Fruit fly (Drosophila melanogaster) whole organism, embryonic: ENCODE results near the gene veli.
A peak's percentile ranks its signal among the peaks of the same experiment; 100 is the strongest.

Source experiments
- Aef1 ChIP-seq: fragments of 200-800 bp; sonication (Bioruptor generic); IDR thresholded peaks from 3 replicates; pipeline ENCODE4 v1.3.6; 2022; ENCODE audit warnings: missing biosample characterization, missing genetic modification characterization
- Atf6 ChIP-seq: fragments of 200-800 bp; sonication (Bioruptor generic); IDR thresholded peaks from 2 replicates; pipeline ENCODE4 v1.3.6; 2022; ENCODE audit warnings: missing biosample characterization, missing genetic modification characterization
- BtbVII ChIP-seq: fragments of 200-800 bp; sonication (Bioruptor generic); optimal IDR thresholded peaks from 3 replicates; lab custom pipeline; 2017; ENCODE audit warnings: missing biosample characterization, mild to moderate bottlenecking, missing genetic modification characterization
- CG10462 ChIP-seq: fragments of 200-800 bp; sonication (Bioruptor generic); optimal IDR thresholded peaks from 2 replicates; lab custom pipeline; 2016; ENCODE audit warnings: missing biosample characterization, missing genetic modification characterization
- CG13296 ChIP-seq: fragments of 200-800 bp; sonication (Bioruptor generic); optimal IDR thresholded peaks from 3 replicates; lab custom pipeline; 2018; ENCODE audit warnings: missing biosample characterization, mild to moderate bottlenecking, missing genetic modification characterization
- CG1603 ChIP-seq: fragments of 200-800 bp; sonication (Bioruptor generic); optimal IDR thresholded peaks from 2 replicates; lab custom pipeline; 2019; ENCODE audit warnings: missing biosample characterization, mild to moderate bottlenecking, missing genetic modification characterization, moderate library complexity
- CG17612 ChIP-seq: fragments of 200-800 bp; sonication (Bioruptor generic); IDR thresholded peaks from 2 replicates; pipeline ENCODE4 v1.3.6; 2022; ENCODE audit warnings: missing biosample characterization, missing genetic modification characterization
- CG17912 ChIP-seq: fragments of 200-800 bp; sonication (Bioruptor generic); optimal IDR thresholded peaks from 2 replicates; lab custom pipeline; 2018; ENCODE audit warnings: missing biosample characterization, mild to moderate bottlenecking, missing genetic modification characterization
- CG2116 ChIP-seq: fragments of 200-800 bp; sonication (Bioruptor generic); optimal IDR thresholded peaks from 3 replicates; lab custom pipeline; 2018; ENCODE audit warnings: missing biosample characterization, mild to moderate bottlenecking, missing genetic modification characterization
- CG33557 ChIP-seq: fragments of 200-800 bp; sonication (Bioruptor generic); optimal IDR thresholded peaks from 2 replicates; lab custom pipeline; 2019; ENCODE audit warnings: missing biosample characterization, mild to moderate bottlenecking, missing genetic modification characterization, moderate library complexity
- CG4820 ChIP-seq: fragments of 200-800 bp; sonication (Bioruptor generic); optimal IDR thresholded peaks from 3 replicates; lab custom pipeline; 2016; ENCODE audit warnings: missing biosample characterization, missing genetic modification characterization
- CG7745 ChIP-seq: fragments of 200-800 bp; sonication (Bioruptor generic); optimal IDR thresholded peaks from 2 replicates; lab custom pipeline; 2018; ENCODE audit warnings: missing biosample characterization, mild to moderate bottlenecking, missing genetic modification characterization, moderate library complexity
- CG8388 ChIP-seq: fragments of 200-800 bp; sonication (Bioruptor generic); optimal IDR thresholded peaks from 2 replicates; lab custom pipeline; 2019; ENCODE audit warnings: missing biosample characterization, mild to moderate bottlenecking, missing genetic modification characterization, moderate library complexity
- CG8944 ChIP-seq: fragments of 200-800 bp; sonication (Bioruptor generic); optimal IDR thresholded peaks from 3 replicates; lab custom pipeline; 2016; ENCODE audit warnings: missing biosample characterization, missing genetic modification characterization
- CG9215 ChIP-seq: fragments of 200-800 bp; sonication (Bioruptor generic); IDR thresholded peaks from 2 replicates; pipeline ENCODE4 v1.3.6; 2022; ENCODE audit warnings: missing biosample characterization, missing genetic modification characterization
- CHES-1-like ChIP-seq: fragments of 200-800 bp; sonication (Bioruptor generic); optimal IDR thresholded peaks from 2 replicates; lab custom pipeline; 2016; ENCODE audit warnings: missing biosample characterization, missing genetic modification characterization
- Dbx ChIP-seq: fragments of 200-800 bp; sonication (Bioruptor generic); IDR thresholded peaks from 3 replicates; pipeline ENCODE4 v1.3.6; 2022; ENCODE audit warnings: missing biosample characterization, missing genetic modification characterization
- Deaf1 ChIP-seq: fragments of 200-800 bp; optimal IDR thresholded peaks from 3 replicates; lab custom pipeline; 2019; ENCODE audit warnings: missing biosample characterization, mild to moderate bottlenecking, missing genetic modification characterization, moderate library complexity
- Dip3 ChIP-seq: fragments of 200-800 bp; sonication (Bioruptor generic); optimal IDR thresholded peaks from 3 replicates; lab custom pipeline; 2016; ENCODE audit warnings: missing biosample characterization, missing genetic modification characterization
- Doc3 ChIP-seq: fragments of 200-800 bp; sonication (Bioruptor generic); IDR thresholded peaks from 3 replicates; pipeline ENCODE4 v1.3.6; 2022; ENCODE audit warnings: missing biosample characterization, missing genetic modification characterization; ENCODE audit not compliant: partially characterized antibody
- Elba2 ChIP-seq: fragments of 200-800 bp; sonication (Bioruptor generic); optimal IDR thresholded peaks from 3 replicates; lab custom pipeline; 2016; ENCODE audit warnings: missing biosample characterization, missing genetic modification characterization
- Fer1 ChIP-seq: fragments of 200-800 bp; sonication (Bioruptor generic); optimal IDR thresholded peaks from 2 replicates; lab custom pipeline; 2017; ENCODE audit warnings: missing biosample characterization, mild to moderate bottlenecking, missing genetic modification characterization
- H2.0 ChIP-seq: fragments of 200-800 bp; sonication (Bioruptor generic); IDR thresholded peaks from 2 replicates; pipeline ENCODE4 v1.3.6; 2022; ENCODE audit warnings: missing biosample characterization, missing genetic modification characterization
- HLHmδ ChIP-seq: fragments of 200-800 bp; sonication (Bioruptor generic); optimal IDR thresholded peaks from 2 replicates; lab custom pipeline; 2018; ENCODE audit warnings: missing biosample characterization, mild to moderate bottlenecking, missing genetic modification characterization, moderate library complexity
- Hsf ChIP-seq: fragments of 200-800 bp; sonication (Bioruptor generic); optimal IDR thresholded peaks from 3 replicates; lab custom pipeline; 2016; ENCODE audit warnings: missing biosample characterization, missing genetic modification characterization
- Meics ChIP-seq: fragments of 200-800 bp; sonication (Bioruptor generic); optimal IDR thresholded peaks from 2 replicates; lab custom pipeline; 2017; ENCODE audit warnings: missing biosample characterization, mild to moderate bottlenecking, missing genetic modification characterization
- NC2β ChIP-seq: fragments of 200-800 bp; sonication (Bioruptor generic); optimal IDR thresholded peaks from 2 replicates; lab custom pipeline; 2016; ENCODE audit warnings: missing biosample characterization, missing genetic modification characterization
- NFAT ChIP-seq: fragments of 200-800 bp; sonication (Bioruptor generic); IDR thresholded peaks from 2 replicates; pipeline ENCODE4 v1.3.6; 2022; ENCODE audit warnings: missing biosample characterization, missing genetic modification characterization
- Spps ChIP-seq: fragments of 200-800 bp; sonication (Bioruptor generic); optimal IDR thresholded peaks from 2 replicates; lab custom pipeline; 2018; ENCODE audit warnings: missing biosample characterization, mild to moderate bottlenecking, missing genetic modification characterization
- Sry-β ChIP-seq: fragments of 200-800 bp; sonication (Bioruptor generic); optimal IDR thresholded peaks from 2 replicates; lab custom pipeline; 2018; ENCODE audit warnings: missing biosample characterization, mild to moderate bottlenecking, missing genetic modification characterization, moderate library complexity
- Stat92E ChIP-seq, 3 experiments: fragments of >200 bp in 2 of 3; fragments of 200-800 bp in 1 of 3; sonication (Bioruptor generic) in 1 of 3; optimal IDR thresholded peaks; 2 replicates each; lab custom pipeline; 2017 to 2019; ENCODE audit warnings: missing biosample characterization in 3 of 3, missing genetic modification characterization in 3 of 3, mild to moderate bottlenecking in 1 of 3, moderate library complexity in 1 of 3
- abd-A ChIP-seq: fragments of 200-800 bp; sonication (Bioruptor generic); optimal IDR thresholded peaks from 3 replicates; lab custom pipeline; 2019; ENCODE audit warnings: missing biosample characterization, mild to moderate bottlenecking, missing genetic modification characterization, moderate library complexity
- ash1 ChIP-seq: fragments of 200-800 bp; sonication (Bioruptor generic); optimal IDR thresholded peaks from 2 replicates; lab custom pipeline; 2018; ENCODE audit warnings: missing biosample characterization, mild to moderate bottlenecking, missing genetic modification characterization
- croc ChIP-seq: fragments of 200-800 bp; sonication (Bioruptor generic); conservative IDR thresholded peaks from 3 replicates; pipeline ENCODE4 v1.3.6; 2022; ENCODE audit warnings: missing biosample characterization, missing genetic modification characterization
- eve ChIP-seq, 2 experiments: fragments of >200 bp; optimal IDR thresholded peaks; 2 replicates each; lab custom pipeline; 2017; ENCODE audit warnings: missing biosample characterization in 2 of 2, missing genetic modification characterization in 2 of 2
- gfzf ChIP-seq: fragments of 200-800 bp; sonication (Bioruptor generic); optimal IDR thresholded peaks from 2 replicates; lab custom pipeline; 2016; ENCODE audit warnings: missing biosample characterization, mild to moderate bottlenecking, missing genetic modification characterization, moderate library complexity
- kni ChIP-seq: fragments of 200-800 bp; sonication (Bioruptor generic); optimal IDR thresholded peaks from 3 replicates; lab custom pipeline; 2017; ENCODE audit warnings: mild to moderate bottlenecking, missing biosample characterization, missing genetic modification reagents, missing genetic modification characterization
- lbe ChIP-seq: fragments of 200-800 bp; sonication (Bioruptor generic); optimal IDR thresholded peaks from 2 replicates; lab custom pipeline; 2016; ENCODE audit warnings: missing biosample characterization, mild to moderate bottlenecking, missing genetic modification characterization
- maf-S ChIP-seq: fragments of 200-800 bp; sonication (Bioruptor generic); optimal IDR thresholded peaks from 2 replicates; lab custom pipeline; 2016; ENCODE audit warnings: missing biosample characterization, missing genetic modification characterization
- nerfin-2 ChIP-seq: fragments of 200-800 bp; sonication (Bioruptor generic); IDR thresholded peaks from 2 replicates; pipeline ENCODE4 v1.3.6; 2022; ENCODE audit warnings: missing biosample characterization, missing genetic modification characterization; ENCODE audit not compliant: partially characterized antibody
- odd ChIP-seq: fragments of 200-800 bp; sonication (Bioruptor generic); optimal IDR thresholded peaks from 2 replicates; lab custom pipeline; 2017; ENCODE audit warnings: missing biosample characterization, mild to moderate bottlenecking, missing genetic modification characterization
- onecut ChIP-seq: fragments of 200-800 bp; sonication (Bioruptor generic); IDR thresholded peaks from 2 replicates; pipeline ENCODE4 v1.3.6; 2022; ENCODE audit warnings: missing biosample characterization, missing genetic modification characterization
- pros ChIP-seq: fragments of 200-800 bp; sonication (Bioruptor generic); optimal IDR thresholded peaks from 3 replicates; lab custom pipeline; 2019; ENCODE audit warnings: missing biosample characterization, mild to moderate bottlenecking, missing genetic modification characterization, moderate library complexity
- pzg ChIP-seq: fragments of 200-800 bp; sonication (Bioruptor generic); optimal IDR thresholded peaks from 3 replicates; lab custom pipeline; 2018; ENCODE audit warnings: missing biosample characterization, mild to moderate bottlenecking, missing genetic modification characterization, moderate library complexity
- schlank ChIP-seq: fragments of 200-800 bp; sonication (Bioruptor generic); optimal IDR thresholded peaks from 2 replicates; lab custom pipeline; 2018; ENCODE audit warnings: missing biosample characterization, mild to moderate bottlenecking, missing genetic modification characterization
- shn ChIP-seq: fragments of 200-800 bp; sonication (Bioruptor generic); optimal IDR thresholded peaks from 3 replicates; lab custom pipeline; 2016; ENCODE audit warnings: missing biosample characterization, missing genetic modification characterization
- tll ChIP-seq, 2 experiments: fragments of 200-800 bp in 1 of 2; fragments of >200 bp in 1 of 2; sonication (Bioruptor generic) in 1 of 2; optimal IDR thresholded peaks; 2 replicates each; lab custom pipeline; 2017 to 2019; ENCODE audit warnings: missing biosample characterization in 2 of 2, missing genetic modification characterization in 2 of 2, mild to moderate bottlenecking in 1 of 2, moderate library complexity in 1 of 2
- tna ChIP-seq: fragments of 200-800 bp; sonication (Bioruptor generic); IDR thresholded peaks from 2 replicates; pipeline ENCODE4 v1.3.6; 2022; ENCODE audit warnings: missing biosample characterization, missing genetic modification characterization; ENCODE audit not compliant: partially characterized antibody
- yki ChIP-seq: fragments of >200 bp; optimal IDR thresholded peaks from 3 replicates; lab custom pipeline; 2018

The veli gene

DNA sequence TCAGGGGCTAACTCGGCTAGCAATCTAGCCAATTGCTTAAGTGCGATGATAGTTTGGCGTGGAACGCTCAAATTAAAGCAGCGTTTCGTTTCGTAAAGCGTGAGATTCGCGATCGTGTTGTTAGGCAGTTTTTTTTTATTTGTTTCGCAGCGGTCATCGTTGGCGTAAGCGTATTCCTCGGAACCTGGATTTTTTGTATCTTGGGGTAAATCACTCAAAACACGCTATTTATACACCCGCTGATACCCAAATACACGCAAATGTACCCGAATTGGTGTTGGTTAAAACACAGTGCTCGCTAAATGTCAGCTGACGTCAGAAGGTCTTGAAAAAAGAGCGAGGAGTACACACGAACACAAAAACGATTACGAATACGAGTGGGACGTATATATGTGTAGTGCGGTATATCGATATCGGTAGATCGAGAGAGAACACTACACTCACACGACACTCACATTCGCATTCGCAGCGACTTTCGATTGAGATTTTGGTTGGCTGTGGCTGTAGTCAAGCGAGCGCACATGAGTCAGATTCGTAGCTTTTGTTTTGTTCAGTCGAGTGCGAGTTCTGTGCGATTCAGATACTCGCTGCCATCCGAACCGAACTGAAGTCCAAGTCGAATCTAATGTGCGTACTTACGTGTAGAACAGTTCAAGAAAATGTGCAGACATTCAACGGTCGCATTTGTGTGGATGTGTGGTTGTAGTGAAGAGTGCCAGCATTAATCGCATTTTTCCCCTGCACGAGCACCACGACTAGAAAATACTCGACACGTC is 15.5 kb downstream of the veli start:
- TF ChIP-seq CG9215 (GFP tag; lab: Robert Waterston, UW) (no peak), maf-S (GFP tag; lab: Kevin White, UChicago) (no peak), nerfin-2 (GFP tag; lab: Robert Waterston, UW) (no peak), Aef1 (GFP tag; lab: Robert Waterston, UW) (no peak), Dip3 (peak; percentile 5), eve (GFP tag; optimal IDR thresholded peaks at IDR 0.05; lab: Kevin White, UChicago) (peak in 1 of 2 experiments; percentile 28), Meics (GFP tag; lab: Kevin White, UChicago) (peak; percentile 42), odd (peak; percentile 48), croc (GFP tag; lab: Robert Waterston, UW) (no peak), CG17912 (no peak), onecut (GFP tag; lab: Robert Waterston, UW) (peak; percentile 46; the same call in 1 of the 2 replicates), Dbx (GFP tag; lab: Robert Waterston, UW) (no peak), H2.0 (GFP tag; lab: Robert Waterston, UW) (no peak), Doc3 (GFP tag; lab: Robert Waterston, UW) (no peak), CG33557 (peak; percentile 30), CG8388 (peak; percentile 100), NC2β (no peak), Spps (tag; lab: Kevin White, UChicago) (no peak), BtbVII (peak; percentile 61), HLHmδ (peak; percentile 73), Deaf1 (tag; lab: Kevin White, UChicago) (peak; percentile 94), CG17612 (GFP tag; lab: Robert Waterston, UW) (no peak), Hsf (GFP tag; lab: Kevin White, UChicago) (no peak), lbe (peak; percentile 88), CG13296 (GFP tag; lab: Kevin White, UChicago) (peak; percentile 49), CHES-1-like (GFP tag; lab: Kevin White, UChicago) (peak; percentile 10), CG10462 (GFP tag; lab: Kevin White, UChicago) (no peak), schlank (tag; lab: Kevin White, UChicago) (peak; percentile 3), CG8944 (no peak), pzg (GFP tag; lab: Kevin White, UChicago) (peak; percentile 32), gfzf (GFP tag; lab: Kevin White, UChicago) (peak; percentile 49), Sry-β (GFP tag; lab: Kevin White, UChicago) (peak; percentile 40), yki (lab: Kevin White, UChicago) (no peak), shn (no peak), kni (GFP tag; lab: Kevin White, UChicago) (peak; percentile 70), pros (GFP tag; lab: Kevin White, UChicago) (peak; percentile 50), tll (GFP tag; optimal IDR thresholded peaks at IDR 0.05; lab: Kevin White, UChicago) (peak in 1 of 2 experiments; percentile 47), CG1603 (tag; lab: Kevin White, UChicago) (peak; percentile 8), CG4820 (GFP tag; lab: Kevin White, UChicago) (no peak), Fer1 (peak; percentile 70), abd-A (tag; lab: Kevin White, UChicago) (peak; percentile 80), Elba2 (GFP tag; lab: Kevin White, UChicago) (no peak), CG7745 (tag; lab: Kevin White, UChicago) (peak; percentile 38), NFAT (no peak), Stat92E (GFP tag; optimal IDR thresholded peaks at IDR 0.05; lab: Kevin White, UChicago) (peak in 1 of 3 experiments; percentile 62), tna (GFP tag; lab: Robert Waterston, UW) (no peak), Atf6 (GFP tag; lab: Robert Waterston, UW) (no peak), CG2116 (GFP tag; lab: Kevin White, UChicago) (peak; percentile 63), ash1 (GFP tag; lab: Kevin White, UChicago) (no peak)
